Fruit fly (Drosophila melanogaster) whole organism, embryonic: ENCODE results near the gene Vha16-5.
A peak's percentile ranks its signal among the peaks of the same experiment; 100 is the strongest.

Source experiments
- ATbp ChIP-seq: fragments of 200-800 bp; sonication (Bioruptor generic); optimal IDR thresholded peaks from 2 replicates; lab custom pipeline; 2017; ENCODE audit warnings: missing biosample characterization, mild to moderate bottlenecking, missing genetic modification characterization, missing genetic modification reagents
- Bgb ChIP-seq: fragments of 200-800 bp; sonication (Bioruptor generic); IDR thresholded peaks from 2 replicates; pipeline ENCODE4 v1.3.6; 2022; ENCODE audit warnings: missing biosample characterization, missing genetic modification characterization; ENCODE audit not compliant: partially characterized antibody
- CG10147 ChIP-seq: fragments of 200-800 bp; sonication (Bioruptor generic); optimal IDR thresholded peaks from 2 replicates; lab custom pipeline; 2019; ENCODE audit warnings: missing biosample characterization, mild to moderate bottlenecking, missing genetic modification characterization, moderate library complexity
- CG11247 ChIP-seq: fragments of 200-800 bp; sonication (Bioruptor generic); IDR thresholded peaks from 2 replicates; pipeline ENCODE4 v1.3.6; 2022; ENCODE audit warnings: missing biosample characterization, missing genetic modification characterization
- CG12104 ChIP-seq: fragments of 200-800 bp; sonication (Bioruptor generic); optimal IDR thresholded peaks from 3 replicates; lab custom pipeline; 2016; ENCODE audit warnings: missing biosample characterization, missing genetic modification characterization
- CG12299 ChIP-seq: fragments of 200-800 bp; sonication (Bioruptor generic); optimal IDR thresholded peaks from 2 replicates; lab custom pipeline; 2018; ENCODE audit warnings: missing biosample characterization, mild to moderate bottlenecking, missing genetic modification characterization
- CG12744 ChIP-seq: fragments of 200-800 bp; sonication (Bioruptor generic); optimal IDR thresholded peaks from 2 replicates; lab custom pipeline; 2016; ENCODE audit warnings: missing biosample characterization, missing genetic modification characterization
- CG12769 ChIP-seq: fragments of 200-800 bp; sonication (Bioruptor generic); optimal IDR thresholded peaks from 2 replicates; lab custom pipeline; 2019; ENCODE audit warnings: missing biosample characterization, mild to moderate bottlenecking, missing genetic modification characterization, moderate library complexity
- CG13424 ChIP-seq: fragments of 200-800 bp; sonication (Bioruptor generic); optimal IDR thresholded peaks from 2 replicates; lab custom pipeline; 2019; ENCODE audit warnings: missing biosample characterization, mild to moderate bottlenecking, missing genetic modification characterization, moderate library complexity
- CG18599 ChIP-seq: fragments of 200-800 bp; sonication (Bioruptor generic); optimal IDR thresholded peaks from 3 replicates; lab custom pipeline; 2017; ENCODE audit warnings: missing biosample characterization, missing genetic modification characterization, mild to moderate bottlenecking, moderate library complexity, missing genetic modification reagents
- CG2712 ChIP-seq: fragments of 200-800 bp; optimal IDR thresholded peaks from 3 replicates; lab custom pipeline; 2019; ENCODE audit warnings: missing biosample characterization, mild to moderate bottlenecking, missing genetic modification characterization, moderate library complexity
- CG32767 ChIP-seq: fragments of 200-800 bp; sonication (Bioruptor generic); IDR thresholded peaks from 2 replicates; pipeline ENCODE4 v1.3.6; 2022; ENCODE audit warnings: missing biosample characterization, missing genetic modification characterization
- CG3407 ChIP-seq: fragments of 200-800 bp; sonication (Bioruptor generic); optimal IDR thresholded peaks from 2 replicates; lab custom pipeline; 2018; ENCODE audit warnings: missing biosample characterization, mild to moderate bottlenecking, missing genetic modification characterization
- CG4282 ChIP-seq: fragments of 200-800 bp; sonication (Bioruptor generic); optimal IDR thresholded peaks from 2 replicates; lab custom pipeline; 2016; ENCODE audit warnings: missing biosample characterization, missing genetic modification characterization
- CG4820 ChIP-seq: fragments of 200-800 bp; sonication (Bioruptor generic); optimal IDR thresholded peaks from 3 replicates; lab custom pipeline; 2016; ENCODE audit warnings: missing biosample characterization, missing genetic modification characterization
- CG5245 ChIP-seq: fragments of 200-800 bp; sonication (Bioruptor generic); optimal IDR thresholded peaks from 3 replicates; lab custom pipeline; 2016; ENCODE audit warnings: missing biosample characterization, missing genetic modification characterization
- CG7745 ChIP-seq: fragments of 200-800 bp; sonication (Bioruptor generic); optimal IDR thresholded peaks from 2 replicates; lab custom pipeline; 2018; ENCODE audit warnings: missing biosample characterization, mild to moderate bottlenecking, missing genetic modification characterization, moderate library complexity
- CG7786 ChIP-seq: fragments of 200-800 bp; sonication (Bioruptor generic); optimal IDR thresholded peaks from 2 replicates; lab custom pipeline; 2016; ENCODE audit warnings: missing biosample characterization, missing genetic modification characterization
- CG7987 ChIP-seq: fragments of 200-800 bp; sonication (Bioruptor generic); optimal IDR thresholded peaks from 2 replicates; lab custom pipeline; 2018; ENCODE audit warnings: missing biosample characterization, mild to moderate bottlenecking, missing genetic modification characterization, moderate library complexity
- CG8290 ChIP-seq, 3 experiments: fragments of 200-800 bp; sonication (Bioruptor generic); optimal IDR thresholded peaks; 2 replicates each; lab custom pipeline; 2016 to 2019; ENCODE audit warnings: missing biosample characterization in 3 of 3, missing genetic modification characterization in 3 of 3, mild to moderate bottlenecking in 2 of 3, moderate library complexity in 1 of 3
- CG8388 ChIP-seq: fragments of 200-800 bp; sonication (Bioruptor generic); optimal IDR thresholded peaks from 2 replicates; lab custom pipeline; 2019; ENCODE audit warnings: missing biosample characterization, mild to moderate bottlenecking, missing genetic modification characterization, moderate library complexity
- CG9817 ChIP-seq: fragments of 200-800 bp; sonication (Bioruptor generic); optimal IDR thresholded peaks from 2 replicates; lab custom pipeline; 2018; ENCODE audit warnings: missing biosample characterization, mild to moderate bottlenecking, missing genetic modification characterization, moderate library complexity
- CTCF ChIP-seq: fragments of 200-800 bp; sonication (Bioruptor generic); optimal IDR thresholded peaks from 2 replicates; lab custom pipeline; 2017; ENCODE audit warnings: missing biosample characterization, mild to moderate bottlenecking, missing genetic modification characterization, moderate library complexity
- CoRest ChIP-seq: fragments of 200-800 bp; sonication (Bioruptor generic); optimal IDR thresholded peaks from 3 replicates; lab custom pipeline; 2018; ENCODE audit warnings: missing biosample characterization, mild to moderate bottlenecking, missing genetic modification characterization, moderate library complexity
- Deaf1 ChIP-seq: fragments of 200-800 bp; optimal IDR thresholded peaks from 3 replicates; lab custom pipeline; 2019; ENCODE audit warnings: missing biosample characterization, mild to moderate bottlenecking, missing genetic modification characterization, moderate library complexity
- Doc2 ChIP-seq: fragments of 200-800 bp; sonication (Bioruptor generic); IDR thresholded peaks from 2 replicates; pipeline ENCODE4 v1.3.6; 2022; ENCODE audit warnings: missing biosample characterization, missing genetic modification characterization
- Fer3 ChIP-seq: fragments of 200-800 bp; sonication (Bioruptor generic); optimal IDR thresholded peaks from 2 replicates; lab custom pipeline; 2018; ENCODE audit warnings: missing biosample characterization, mild to moderate bottlenecking, missing genetic modification characterization, moderate library complexity
- Hand ChIP-seq: fragments of 200-800 bp; sonication (Bioruptor generic); optimal IDR thresholded peaks from 2 replicates; lab custom pipeline; 2017; ENCODE audit warnings: mild to moderate bottlenecking, missing biosample characterization, missing genetic modification reagents, missing genetic modification characterization
- MBD-R2 ChIP-seq: fragments of 200-800 bp; sonication (Bioruptor generic); IDR thresholded peaks from 2 replicates; pipeline ENCODE4 v1.3.6; 2022; ENCODE audit warnings: missing biosample characterization, missing genetic modification characterization
- Nf-YB ChIP-seq: fragments of 200-800 bp; sonication (Bioruptor generic); optimal IDR thresholded peaks from 3 replicates; lab custom pipeline; 2019; ENCODE audit warnings: missing biosample characterization, mild to moderate bottlenecking, missing genetic modification characterization, moderate library complexity
- Oli ChIP-seq: fragments of 200-800 bp; sonication (Bioruptor generic); optimal IDR thresholded peaks from 2 replicates; lab custom pipeline; 2018; ENCODE audit warnings: missing biosample characterization, mild to moderate bottlenecking, missing genetic modification characterization, moderate library complexity
- Opbp ChIP-seq: fragments of 200-800 bp; sonication (Bioruptor generic); IDR thresholded peaks from 3 replicates; pipeline ENCODE4 v1.3.6; 2022; ENCODE audit warnings: missing biosample characterization, missing genetic modification characterization; ENCODE audit not compliant: partially characterized antibody
- Rfx ChIP-seq: fragments of 200-800 bp; sonication (Bioruptor generic); IDR thresholded peaks from 2 replicates; pipeline ENCODE4 v1.3.6; 2022; ENCODE audit warnings: missing biosample characterization, missing genetic modification characterization
- Sox102F ChIP-seq: fragments of 200-800 bp; sonication (Bioruptor generic); optimal IDR thresholded peaks from 2 replicates; lab custom pipeline; 2018; ENCODE audit warnings: missing biosample characterization, mild to moderate bottlenecking, missing genetic modification characterization, moderate library complexity
- bsh ChIP-seq, 2 experiments: fragments of 200-800 bp; sonication (Bioruptor generic); optimal IDR thresholded peaks; 2 replicates each; lab custom pipeline; 2017 to 2018; ENCODE audit warnings: mild to moderate bottlenecking in 2 of 2, missing biosample characterization in 2 of 2, missing genetic modification characterization in 2 of 2, moderate library complexity in 1 of 2
- cas ChIP-seq: fragments of 200-800 bp; sonication (Bioruptor generic); IDR thresholded peaks from 2 replicates; pipeline ENCODE4 v1.3.6; 2022; ENCODE audit warnings: missing biosample characterization, missing genetic modification characterization
- chinmo ChIP-seq: fragments of 200-800 bp; sonication (Bioruptor generic); IDR thresholded peaks from 4 replicates; pipeline ENCODE4 v1.3.6; 2022; ENCODE audit warnings: missing biosample characterization, missing genetic modification characterization; ENCODE audit not compliant: partially characterized antibody
- crp ChIP-seq, 2 experiments: fragments of 200-800 bp; sonication (Bioruptor generic); optimal IDR thresholded peaks; 2 replicates in 1 of 2; 3 replicates in 1 of 2; lab custom pipeline; 2017; ENCODE audit warnings: missing biosample characterization in 2 of 2, missing genetic modification characterization in 2 of 2, mild to moderate bottlenecking in 1 of 2, moderate library complexity in 1 of 2
- grau ChIP-seq: fragments of 200-800 bp; optimal IDR thresholded peaks from 3 replicates; lab custom pipeline; 2019; ENCODE audit warnings: missing biosample characterization, mild to moderate bottlenecking, missing genetic modification characterization, moderate library complexity
- her ChIP-seq: fragments of 200-800 bp; sonication (Bioruptor generic); optimal IDR thresholded peaks from 2 replicates; lab custom pipeline; 2016; ENCODE audit warnings: missing biosample characterization, missing genetic modification characterization
- insv ChIP-seq, 2 experiments: fragments of 200-800 bp; sonication (Bioruptor generic); optimal IDR thresholded peaks; 3 replicates each; lab custom pipeline; 2016 to 2018; ENCODE audit warnings: missing biosample characterization in 2 of 2, missing genetic modification characterization in 2 of 2
- mld ChIP-seq: fragments of 200-800 bp; sonication (Bioruptor generic); IDR thresholded peaks from 3 replicates; pipeline ENCODE4 v1.3.6; 2022; ENCODE audit warnings: missing biosample characterization, missing genetic modification characterization; ENCODE audit not compliant: partially characterized antibody
- pho ChIP-seq: fragments of 200-800 bp; sonication (Bioruptor generic); optimal IDR thresholded peaks from 2 replicates; lab custom pipeline; 2016; ENCODE audit warnings: missing biosample characterization, missing genetic modification characterization
- pnt ChIP-seq: fragments of 200-800 bp; sonication (Bioruptor generic); optimal IDR thresholded peaks from 3 replicates; lab custom pipeline; 2016; ENCODE audit warnings: missing biosample characterization, missing genetic modification characterization
- rib ChIP-seq: fragments of 200-800 bp; sonication (Bioruptor generic); IDR thresholded peaks from 2 replicates; pipeline ENCODE4 v1.3.6; 2022; ENCODE audit warnings: missing biosample characterization, missing genetic modification characterization
- yki ChIP-seq: fragments of >200 bp; optimal IDR thresholded peaks from 3 replicates; lab custom pipeline; 2018
- zfh2 ChIP-seq: fragments of 200-800 bp; sonication (Bioruptor generic); optimal IDR thresholded peaks from 2 replicates; lab custom pipeline; 2016; ENCODE audit warnings: missing biosample characterization, missing genetic modification characterization

Gene Vha16-5

DNA sequence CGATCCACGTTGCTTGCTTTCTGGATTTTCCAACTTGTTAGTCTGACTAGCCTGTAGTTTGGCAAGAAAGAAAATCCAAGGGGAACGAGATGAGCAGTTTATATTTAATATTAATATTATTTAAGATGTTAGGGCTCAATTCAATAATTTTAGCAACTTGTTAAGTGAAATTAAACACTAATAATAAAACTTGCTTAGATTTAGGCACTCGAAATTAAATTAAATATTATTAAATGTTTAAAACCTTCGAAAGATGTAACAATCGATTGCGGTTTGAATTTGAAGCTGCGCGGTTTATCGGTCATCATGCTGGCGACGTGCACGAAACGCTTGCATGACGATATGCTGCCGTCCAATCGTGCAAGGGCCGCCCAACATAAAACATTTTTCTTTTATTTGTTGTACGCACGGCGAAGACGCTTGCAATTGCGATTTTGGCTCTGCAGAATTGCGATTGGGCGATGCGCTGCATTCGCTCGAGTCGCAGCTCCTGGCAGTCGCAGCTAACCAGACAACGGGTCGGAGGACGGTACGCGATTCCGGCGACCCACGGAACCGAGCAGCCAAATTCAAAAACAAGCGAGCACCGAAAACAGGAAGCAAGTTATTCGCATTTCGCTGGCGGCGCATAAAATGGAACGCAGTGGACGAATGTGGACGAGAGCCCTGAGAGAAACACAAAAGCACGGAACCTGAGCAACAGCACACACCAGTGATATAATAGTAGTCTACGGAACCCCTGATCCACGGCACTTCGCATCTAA, at the start of gene Vha16-5, which contains the start of gene CG12299 (continued):
- TF ChIP-seq CG11247 (GFP tag; lab: Robert Waterston, UW) (peak; percentile 88), crp (GFP tag; optimal IDR thresholded peaks at IDR 0.05; lab: Kevin White, UChicago) (peak in 1 of 2 experiments; percentile 57), CG12104 (GFP tag; lab: Kevin White, UChicago) (peak; percentile 44), CG10147 (peak; percentile 26), Hand (GFP tag; lab: Kevin White, UChicago) (no peak), Oli (tag; lab: Kevin White, UChicago) (peak; percentile 29), Deaf1 (no peak), CG12299 (tag; lab: Kevin White, UChicago) (peak; percentile 31), Doc2 (GFP tag; lab: Robert Waterston, UW) (peak; percentile 72; the same call in 1 of the 2 replicates), CG7786 (GFP tag; lab: Kevin White, UChicago) (peak; percentile 86), cas (peak; percentile 75), CG18599 (GFP tag; lab: Kevin White, UChicago) (no peak), her (GFP tag; lab: Kevin White, UChicago) (peak; percentile 87), rib (GFP tag; lab: Robert Waterston, UW) (peak; percentile 57; the same call in 1 of the 2 replicates), pnt (peak; percentile 79), CTCF (GFP tag; lab: Kevin White, UChicago) (no peak), CG2712 (tag; lab: Kevin White, UChicago) (peak; percentile 81), Sox102F (GFP tag; lab: Kevin White, UChicago) (peak; percentile 91), CG5245 (GFP tag; lab: Kevin White, UChicago) (peak; percentile 88), CoRest (peak; percentile 74), insv (GFP tag; optimal IDR thresholded peaks at IDR 0.05; lab: Kevin White, UChicago) (no peak), Bgb (peak; percentile 93), Rfx (GFP tag; lab: Robert Waterston, UW) (peak; percentile 96), mld (peak; percentile 78), yki (no peak), CG8388 (GFP tag; lab: Kevin White, UChicago) (peak; percentile 39), CG7987 (GFP tag; lab: Kevin White, UChicago) (peak; percentile 78), CG4820 (GFP tag; lab: Kevin White, UChicago) (peak; percentile 82), Fer3 (peak; percentile 60), CG4282 (peak; percentile 93), CG32767 (peak; percentile 67), ATbp (GFP tag; lab: Kevin White, UChicago) (no peak), CG9817 (peak; percentile 72), grau (tag; lab: Kevin White, UChicago) (peak; percentile 68), MBD-R2 (GFP tag; lab: Robert Waterston, UW) (peak; percentile 90), Nf-YB (GFP tag; lab: Kevin White, UChicago) (no peak), chinmo (GFP tag; lab: Robert Waterston, UW) (peak; percentile 87; the same call in 3 of the 4 replicates), Opbp (GFP tag; lab: Robert Waterston, UW) (peak; percentile 94), pho (GFP tag; lab: Kevin White, UChicago) (peak; percentile 92), CG7745 (no peak), bsh (GFP tag; optimal IDR thresholded peaks at IDR 0.05; lab: Kevin White, UChicago) (peak in 1 of 2 experiments; percentile 80), zfh2 (GFP tag; lab: Kevin White, UChicago) (peak; percentile 89), CG12744 (GFP tag; lab: Kevin White, UChicago) (peak; percentile 69), CG12769 (tag; lab: Kevin White, UChicago) (no peak), CG13424 (tag; lab: Kevin White, UChicago) (peak; percentile 92), CG3407 (peak; percentile 47), CG8290 (GFP tag; optimal IDR thresholded peaks at IDR 0.05; lab: Kevin White, UChicago) (no peak), CG8290 (tag; optimal IDR thresholded peaks at IDR 0.05; lab: Kevin White, UChicago) (no peak)
